Fruit fly (Drosophila melanogaster) whole organism, wandering third instar larva: ENCODE data around the gene Sap30.

ENCODE experiments used
- CG32264 ChIP-seq: fragments of 200-800 bp; sonication (Bioruptor generic); optimal IDR thresholded peaks from 2 replicates; lab custom pipeline; 2016; ENCODE audit warnings: missing biosample characterization, missing genetic modification characterization
- Dfd ChIP-seq: fragments of >200 bp; optimal IDR thresholded peaks from 2 replicates; lab custom pipeline; 2017; ENCODE audit warnings: missing biosample characterization, missing genetic modification characterization
- GATAd ChIP-seq: sonication (Bioruptor generic); optimal IDR thresholded peaks from 2 replicates; lab custom pipeline; 2016; ENCODE audit warnings: missing biosample characterization, missing genetic modification characterization
- Hnf4 ChIP-seq: fragments of 200-800 bp; sonication (Bioruptor generic); optimal IDR thresholded peaks from 2 replicates; lab custom pipeline; 2016; ENCODE audit warnings: missing biosample characterization, mild to moderate bottlenecking, missing genetic modification characterization
- Hr78 ChIP-seq: fragments of >200 bp; optimal IDR thresholded peaks from 2 replicates; lab custom pipeline; 2017; ENCODE audit warnings: missing biosample characterization, missing genetic modification characterization
- br ChIP-seq: fragments of 200-800 bp; sonication (Bioruptor generic); optimal IDR thresholded peaks from 2 replicates; lab custom pipeline; 2016; ENCODE audit warnings: missing biosample characterization, missing genetic modification characterization
- fru ChIP-seq: fragments of 200-800 bp; sonication (Bioruptor generic); optimal IDR thresholded peaks from 3 replicates; lab custom pipeline; 2016; ENCODE audit warnings: missing biosample characterization, mild to moderate bottlenecking, missing genetic modification characterization
- h ChIP-seq: fragments of 200-800 bp; sonication (Bioruptor generic); optimal IDR thresholded peaks from 3 replicates; lab custom pipeline; 2016; ENCODE audit warnings: missing biosample characterization, mild to moderate bottlenecking, missing genetic modification characterization
- lola ChIP-seq: fragments of >200 bp; optimal IDR thresholded peaks from 2 replicates; lab custom pipeline; 2017; ENCODE audit warnings: missing biosample characterization, missing genetic modification characterization
- pan ChIP-seq: fragments of >200 bp; optimal IDR thresholded peaks from 2 replicates; lab custom pipeline; 2017
- psq ChIP-seq: fragments of 200-800 bp; sonication (Bioruptor generic); optimal IDR thresholded peaks from 3 replicates; lab custom pipeline; 2017; ENCODE audit warnings: missing biosample characterization, mild to moderate bottlenecking, missing genetic modification characterization, moderate library complexity
- rgr ChIP-seq: fragments of 200-800 bp; sonication (Bioruptor generic); optimal IDR thresholded peaks from 3 replicates; lab custom pipeline; 2016; ENCODE audit warnings: missing biosample characterization, mild to moderate bottlenecking, missing genetic modification characterization
- tai ChIP-seq: sonication (Bioruptor generic); optimal IDR thresholded peaks from 2 replicates; lab custom pipeline; 2016; ENCODE audit warnings: missing biosample characterization, missing genetic modification characterization
- woc ChIP-seq: sonication (Bioruptor generic); optimal IDR thresholded peaks from 2 replicates; lab custom pipeline; 2016; ENCODE audit warnings: missing biosample characterization, mild to moderate bottlenecking, missing genetic modification characterization

dm6 chrX:16831848-16832247, 44.8 kb downstream of the Sap30 start:
- TF ChIP-seq rgr (GFP tag; lab: Kevin White, UChicago) = no peak
- no peak for TF ChIP-seq GATAd (GFP tag; lab: Kevin White, UChicago)
- TF ChIP-seq psq (GFP tag; lab: Kevin White, UChicago) = no peak
- no peak for TF ChIP-seq tai (GFP tag; lab: Kevin White, UChicago)
- TF ChIP-seq h (GFP tag; lab: Kevin White, UChicago) = no peak
- TF ChIP-seq Dfd (GFP tag; lab: Kevin White, UChicago) = no peak
- no peak for TF ChIP-seq fru (GFP tag; lab: Kevin White, UChicago)
- no peak for TF ChIP-seq br (GFP tag; lab: Kevin White, UChicago)
- no peak for TF ChIP-seq lola (GFP tag; lab: Kevin White, UChicago)
- TF ChIP-seq CG32264 (GFP tag; lab: Kevin White, UChicago) = no peak
- TF ChIP-seq Hr78 = no peak
- no peak for TF ChIP-seq Hnf4 (GFP tag; lab: Kevin White, UChicago)
- TF ChIP-seq woc (GFP tag; lab: Kevin White, UChicago) = no peak
- no peak for TF ChIP-seq pan (lab: Kevin White, UChicago)
